Fruit fly (Drosophila melanogaster) whole organism, prepupa: ENCODE measurements around the gene mre11.

ENCODE experiments used
- Blimp-1 ChIP-seq: fragments of 200-800 bp; sonication (Bioruptor generic); optimal IDR thresholded peaks from 3 replicates; lab custom pipeline; 2017; ENCODE audit warnings: missing biosample characterization, missing genetic modification characterization, mild to moderate bottlenecking, moderate library complexity, missing genetic modification reagents
- CG6792 ChIP-seq: fragments of 200-800 bp; sonication (Bioruptor generic); optimal IDR thresholded peaks from 3 replicates; lab custom pipeline; 2016; ENCODE audit warnings: missing biosample characterization, missing genetic modification characterization
- Hr4 ChIP-seq: fragments of 200-800 bp; sonication (Bioruptor generic); optimal IDR thresholded peaks from 3 replicates; lab custom pipeline; 2016; ENCODE audit warnings: missing biosample characterization, missing genetic modification characterization
- fd59A ChIP-seq: fragments of 200-800 bp; sonication (Bioruptor generic); optimal IDR thresholded peaks from 2 replicates; lab custom pipeline; 2017; ENCODE audit warnings: missing biosample characterization, mild to moderate bottlenecking, missing genetic modification characterization, missing genetic modification reagents
- pdm3 ChIP-seq: fragments of 200-800 bp; sonication (Bioruptor generic); optimal IDR thresholded peaks from 3 replicates; lab custom pipeline; 2016; ENCODE audit warnings: missing biosample characterization, missing genetic modification characterization
- spab ChIP-seq: fragments of 200-800 bp; sonication (Bioruptor generic); optimal IDR thresholded peaks from 2 replicates; lab custom pipeline; 2017; ENCODE audit warnings: missing biosample characterization, mild to moderate bottlenecking, missing genetic modification characterization, missing genetic modification reagents

- no peak for TF ChIP-seq Blimp-1 (GFP tag; lab: Kevin White, UChicago)
- no peak for TF ChIP-seq Hr4 (GFP tag; lab: Kevin White, UChicago)
- no peak for TF ChIP-seq pdm3 (GFP tag; lab: Kevin White, UChicago)
- TF ChIP-seq CG6792 (GFP tag; lab: Kevin White, UChicago) = peak; percentile 41
- TF ChIP-seq spab (GFP tag; lab: Kevin White, UChicago) = peak; percentile 35
- TF ChIP-seq fd59A = no peak
These were observed 44.5 kb downstream of the mre11 start for dm6 chr2L:11326373-11326772.
